Fruit fly (Drosophila melanogaster) whole organism: ENCODE results near the gene CG43051.

ENCODE experiments used
- CG8478 ChIP-seq: fragments of >200 bp; optimal IDR thresholded peaks from 2 replicates; lab custom pipeline; 2018; ENCODE audit warnings: inconsistent platforms
- Dll ChIP-seq: fragments of >200 bp; optimal IDR thresholded peaks from 2 replicates; lab custom pipeline; 2017
- pan ChIP-seq: fragments of >200 bp; optimal IDR thresholded peaks from 2 replicates; lab custom pipeline; 2017
- psq ChIP-seq: fragments of >200 bp; optimal IDR thresholded peaks from 2 replicates; lab custom pipeline; 2017

- TF ChIP-seq Dll (lab: Kevin White, UChicago): no peak
- TF ChIP-seq CG8478 (lab: Kevin White, UChicago): no peak
- TF ChIP-seq psq (lab: Kevin White, UChicago): no peak
- TF ChIP-seq pan: no peak
Observed at dm6 chr2L:12480846-12481245, 26.9 kb upstream of the CG43051 start.
